Worm (Caenorhabditis elegans) whole organism, L1 larva: Measurements from ENCODE around the gene rps-14.

ENCODE experiments used
- egl-27 ChIP-seq, 2 experiments: fragments of 150-350 bp in 1 of 2; sonication (generic microtip); optimal IDR thresholded peaks; 3 replicates each; lab custom pipeline; 2017 to 2018; ENCODE audit warnings: missing biosample characterization in 2 of 2, missing genetic modification characterization in 2 of 2, missing genetic modification reagents in 2 of 2
- mdl-1 ChIP-seq, 2 experiments: fragments of 150-350 bp; optimal IDR thresholded peaks; 2 replicates each; lab custom pipeline; 2014 to 2017; ENCODE audit warnings: missing biosample characterization in 2 of 2, missing genetic modification characterization in 2 of 2, inconsistent platforms in 1 of 2
- mef-2 ChIP-seq: fragments of 150-350 bp; optimal IDR thresholded peaks from 2 replicates; lab custom pipeline; 2014; ENCODE audit warnings: missing biosample characterization, missing genetic modification characterization
- sox-4 ChIP-seq: sonication (generic microtip); optimal IDR thresholded peaks from 2 replicates; lab custom pipeline; 2016; ENCODE audit warnings: missing genetic modification characterization, missing compliant biosample characterization
- unc-62 ChIP-seq: fragments of 150-350 bp; optimal IDR thresholded peaks from 2 replicates; lab custom pipeline; 2014; ENCODE audit warnings: missing biosample characterization, missing genetic modification reagents, missing genetic modification characterization
- ztf-11 ChIP-seq, 2 experiments: sonication (generic microtip); optimal IDR thresholded peaks; 2 replicates each; lab custom pipeline; 2016 to 2017; ENCODE audit warnings: missing genetic modification characterization in 2 of 2, missing biosample characterization in 1 of 2, missing compliant biosample characterization in 1 of 2

- TF ChIP-seq mef-2, result no peak
- no peak for TF ChIP-seq unc-62 (GFP tag; lab: Kevin White, UChicago)
- peak in 1 of 2 experiments; percentile 36 for TF ChIP-seq mdl-1 (tag; optimal IDR thresholded peaks at IDR 0.05; lab: Kevin White, UChicago)
- TF ChIP-seq sox-4 (tag; lab: Kevin White, UChicago), result peak; percentile 65
- no peak for TF ChIP-seq egl-27 (tag; optimal IDR thresholded peaks at IDR 0.05; lab: Kevin White, UChicago)
- peak in 1 of 2 experiments; percentile 84 for TF ChIP-seq ztf-11 (tag; optimal IDR thresholded peaks at IDR 0.05; lab: Kevin White, UChicago)
These were observed 19.4 kb upstream of the rps-14 start, which contains the start of gene pfd-5 for ce11 chrIII:7198838-7199237.
